Worm (Caenorhabditis elegans) whole organism, late embryonic: ENCODE measurements around the gene F34D10.3.

ENCODE experiments used
- C08G9.2 ChIP-seq: sonication (generic microtip); optimal IDR thresholded peaks from 2 replicates; lab custom pipeline; 2016; ENCODE audit warnings: mild to moderate bottlenecking, missing genetic modification characterization, moderate library complexity, missing compliant biosample characterization
- K02D7.2 ChIP-seq: sonication (generic microtip); optimal IDR thresholded peaks from 2 replicates; lab custom pipeline; 2017; ENCODE audit warnings: mild to moderate bottlenecking, missing genetic modification characterization, missing compliant biosample characterization
- K09A11.1 ChIP-seq: sonication (generic microtip); optimal IDR thresholded peaks from 2 replicates; lab custom pipeline; 2017; ENCODE audit warnings: antibody characterized with exemption, mild to moderate bottlenecking, missing genetic modification characterization, missing compliant biosample characterization; ENCODE audit not compliant: insufficient read depth
- Y22D7AL.16 ChIP-seq: sonication (generic microtip); optimal IDR thresholded peaks from 2 replicates; lab custom pipeline; 2016; ENCODE audit warnings: missing genetic modification characterization, missing compliant biosample characterization
- ama-1 ChIP-seq: fragments of 150-350 bp; optimal IDR thresholded peaks from 2 replicates; lab custom pipeline; 2014
- ceh-14 ChIP-seq: sonication (generic microtip); optimal IDR thresholded peaks from 2 replicates; lab custom pipeline; 2016; ENCODE audit warnings: missing genotype, missing genetic modification characterization, missing compliant biosample characterization
- ceh-18 ChIP-seq: sonication (generic microtip); optimal IDR thresholded peaks from 2 replicates; lab custom pipeline; 2016; ENCODE audit warnings: missing genetic modification characterization, missing compliant biosample characterization
- ceh-19 ChIP-seq: fragments of 200-800 bp; sonication (Bioruptor generic); optimal IDR thresholded peaks from 2 replicates; lab custom pipeline; 2018; ENCODE audit warnings: mild to moderate bottlenecking, missing genetic modification characterization, missing compliant biosample characterization
- ceh-2 ChIP-seq: sonication (generic microtip); optimal IDR thresholded peaks from 2 replicates; lab custom pipeline; 2016; ENCODE audit warnings: missing genotype, missing genetic modification characterization, missing compliant biosample characterization
- ceh-22 ChIP-seq: sonication (generic microtip); optimal IDR thresholded peaks from 2 replicates; lab custom pipeline; 2017; ENCODE audit warnings: missing biosample characterization, missing genetic modification characterization
- ceh-31 ChIP-seq: sonication (generic microtip); optimal IDR thresholded peaks from 2 replicates; lab custom pipeline; 2016; ENCODE audit warnings: missing genetic modification characterization, missing compliant biosample characterization
- ceh-34 ChIP-seq: sonication (generic microtip); optimal IDR thresholded peaks from 2 replicates; lab custom pipeline; 2016; ENCODE audit warnings: mild to moderate bottlenecking, missing genetic modification characterization, missing compliant biosample characterization
- ceh-48 ChIP-seq: sonication (generic microtip); optimal IDR thresholded peaks from 2 replicates; lab custom pipeline; 2016; ENCODE audit warnings: missing genetic modification characterization, inconsistent platforms, missing compliant biosample characterization
- ceh-6 ChIP-seq: fragments of 200-800 bp; sonication (Bioruptor generic); optimal IDR thresholded peaks from 2 replicates; lab custom pipeline; 2018; ENCODE audit warnings: mild to moderate bottlenecking, missing genetic modification characterization, missing compliant biosample characterization
- che-1 ChIP-seq: sonication (generic microtip); optimal IDR thresholded peaks from 2 replicates; lab custom pipeline; 2016; ENCODE audit warnings: mild to moderate bottlenecking, missing genetic modification characterization, missing compliant biosample characterization
- dmd-4 ChIP-seq: sonication (generic microtip); optimal IDR thresholded peaks from 2 replicates; lab custom pipeline; 2016; ENCODE audit warnings: borderline replicate concordance, missing genetic modification characterization, missing compliant biosample characterization
- dve-1 ChIP-seq: sonication (generic microtip); optimal IDR thresholded peaks from 2 replicates; lab custom pipeline; 2017; ENCODE audit warnings: antibody characterized with exemption, mild to moderate bottlenecking, missing genetic modification characterization, missing compliant biosample characterization
- elt-2 ChIP-seq: sonication (generic microtip); optimal IDR thresholded peaks from 2 replicates; lab custom pipeline; 2016; ENCODE audit warnings: missing genetic modification reagents, missing genetic modification characterization, missing compliant biosample characterization
- elt-4 ChIP-seq: sonication (generic microtip); optimal IDR thresholded peaks from 2 replicates; lab custom pipeline; 2016; ENCODE audit warnings: missing genetic modification characterization, missing compliant biosample characterization
- ets-4 ChIP-seq: sonication (generic microtip); optimal IDR thresholded peaks from 2 replicates; lab custom pipeline; 2016; ENCODE audit warnings: missing genetic modification characterization, missing compliant biosample characterization
- fkh-10 ChIP-seq: fragments of 150-350 bp; optimal IDR thresholded peaks from 2 replicates; lab custom pipeline; 2014; ENCODE audit warnings: missing biosample characterization, missing genetic modification reagents, missing genetic modification characterization
- fkh-6 ChIP-seq: sonication (generic microtip); optimal IDR thresholded peaks from 2 replicates; lab custom pipeline; 2016; ENCODE audit warnings: missing genetic modification characterization, missing compliant biosample characterization
- gmeb-2 ChIP-seq: sonication (generic microtip); optimal IDR thresholded peaks from 2 replicates; lab custom pipeline; 2016; ENCODE audit warnings: missing genetic modification characterization, inconsistent platforms, missing compliant biosample characterization
- hlh-13 ChIP-seq: fragments of 200-800 bp; sonication (Bioruptor generic); optimal IDR thresholded peaks from 2 replicates; lab custom pipeline; 2018; ENCODE audit warnings: mild to moderate bottlenecking, missing genetic modification characterization, missing compliant biosample characterization
- hlh-15 ChIP-seq: sonication (generic microtip); optimal IDR thresholded peaks from 2 replicates; lab custom pipeline; 2016; ENCODE audit warnings: missing genetic modification characterization, missing compliant biosample characterization
- hlh-6 ChIP-seq: sonication (generic microtip); optimal IDR thresholded peaks from 2 replicates; lab custom pipeline; 2016; ENCODE audit warnings: missing genotype, missing genetic modification characterization, missing compliant biosample characterization
- lin-11 ChIP-seq: fragments of 200-800 bp; sonication (Bioruptor generic); optimal IDR thresholded peaks from 2 replicates; lab custom pipeline; 2018; ENCODE audit warnings: mild to moderate bottlenecking, missing genetic modification characterization, missing compliant biosample characterization
- madf-2 ChIP-seq: sonication (generic microtip); optimal IDR thresholded peaks from 2 replicates; lab custom pipeline; 2017; ENCODE audit warnings: missing genetic modification characterization, missing compliant biosample characterization
- mec-3 ChIP-seq: sonication (generic microtip); optimal IDR thresholded peaks from 2 replicates; lab custom pipeline; 2016; ENCODE audit warnings: borderline replicate concordance, missing genetic modification characterization, missing compliant biosample characterization
- npax-4 ChIP-seq: sonication (generic microtip); optimal IDR thresholded peaks from 2 replicates; lab custom pipeline; 2016; ENCODE audit warnings: missing genetic modification characterization, missing compliant biosample characterization
- pag-3 ChIP-seq: sonication (generic microtip); optimal IDR thresholded peaks from 2 replicates; lab custom pipeline; 2016; ENCODE audit warnings: missing compliant biosample characterization, missing genetic modification characterization, borderline replicate concordance
- pha-2 ChIP-seq: sonication (generic microtip); optimal IDR thresholded peaks from 2 replicates; lab custom pipeline; 2017; ENCODE audit warnings: mild to moderate bottlenecking, missing genetic modification characterization, missing compliant biosample characterization
- ref-2 ChIP-seq: sonication (generic microtip); optimal IDR thresholded peaks from 2 replicates; lab custom pipeline; 2016; ENCODE audit warnings: missing genetic modification characterization, missing compliant biosample characterization
- sox-2 ChIP-seq: fragments of 200-800 bp; sonication (Bioruptor generic); IDR thresholded peaks from 2 replicates; pipeline ENCODE4 v1.3.6; 2022; ENCODE audit warnings: missing genetic modification reagents, missing genetic modification characterization, missing compliant biosample characterization
- tbx-2 ChIP-seq: sonication (generic microtip); optimal IDR thresholded peaks from 2 replicates; lab custom pipeline; 2016; ENCODE audit warnings: missing genetic modification characterization, missing compliant biosample characterization
- tbx-7 ChIP-seq: sonication (generic microtip); optimal IDR thresholded peaks from 2 replicates; lab custom pipeline; 2016; ENCODE audit warnings: missing genotype, missing genetic modification characterization, missing compliant biosample characterization
- ttx-3 ChIP-seq: sonication (generic microtip); optimal IDR thresholded peaks from 2 replicates; lab custom pipeline; 2016; ENCODE audit warnings: missing genetic modification reagents, missing genetic modification characterization, missing compliant biosample characterization
- unc-3 ChIP-seq, 2 experiments: fragments of 200-800 bp in 1 of 2; sonication (Bioruptor generic) in 1 of 2; sonication (generic microtip) in 1 of 2; conservative IDR thresholded peaks in 1 of 2; optimal IDR thresholded peaks in 1 of 2; 2 replicates each; pipeline versions ENCODE4 v1.3.6 to Lab custom; 2016 to 2022; ENCODE audit warnings: missing compliant biosample characterization in 2 of 2, missing genetic modification characterization in 2 of 2, missing genetic modification reagents in 1 of 2
- unc-42 ChIP-seq: sonication (generic microtip); optimal IDR thresholded peaks from 2 replicates; lab custom pipeline; 2016; ENCODE audit warnings: missing genotype, missing genetic modification characterization, missing compliant biosample characterization
- unc-86 ChIP-seq: sonication (generic microtip); optimal IDR thresholded peaks from 2 replicates; lab custom pipeline; 2016; ENCODE audit warnings: missing genetic modification characterization, missing compliant biosample characterization

F34D10.3 gene

ce11 chrIII:3734007-3734406 is at the start of gene F34D10.3:
TSS of gene F34D10.3 (plus strand) at chrIII:3734255.
- TF ChIP-seq ceh-19 (GFP tag; lab: Kevin White, UChicago), result no peak
- peak; percentile 1 for TF ChIP-seq unc-42 (tag; lab: Kevin White, UChicago)

ce11 chrIII:3692516-3692915 is 41.5 kb upstream of the F34D10.3 start:
- TF ChIP-seq ceh-2 (tag; lab: Kevin White, UChicago), result no peak
- no peak for TF ChIP-seq madf-2 (tag; lab: Kevin White, UChicago)
- TF ChIP-seq gmeb-2 (tag; lab: Kevin White, UChicago), result no peak
- no peak for TF ChIP-seq pha-2 (tag; lab: Kevin White, UChicago)
- no peak for TF ChIP-seq ttx-3 (tag; lab: Kevin White, UChicago)
- TF ChIP-seq dmd-4 (tag; lab: Kevin White, UChicago), result no peak
- no peak for TF ChIP-seq pag-3 (tag; lab: Kevin White, UChicago)
- peak; percentile 6 for TF ChIP-seq unc-42 (tag; lab: Kevin White, UChicago)
- TF ChIP-seq, all 69 proteins: peak for 1

- no peak for TF ChIP-seq dve-1 (tag; lab: Kevin White, UChicago)
- no peak for TF ChIP-seq lin-11
- no peak for TF ChIP-seq ceh-6 (GFP tag; lab: Kevin White, UChicago)
- no peak for TF ChIP-seq ceh-22
- TF ChIP-seq ceh-19 (GFP tag; lab: Kevin White, UChicago), result no peak
- TF ChIP-seq ceh-48 (tag; lab: Kevin White, UChicago), result no peak
- no peak for TF ChIP-seq ceh-18 (tag; lab: Kevin White, UChicago)
- no peak for TF ChIP-seq ceh-34 (tag; lab: Kevin White, UChicago)
- no peak for TF ChIP-seq mec-3
- no peak for TF ChIP-seq pag-3 (tag; lab: Kevin White, UChicago)
- no peak for TF ChIP-seq unc-3 (GFP tag; conservative IDR thresholded peaks at IDR 0.05; lab: Robert Waterston, UW)
- TF ChIP-seq unc-3 (tag; optimal IDR thresholded peaks at IDR 0.05; lab: Kevin White, UChicago), result no peak
Measured at ce11 chrIII:3694572-3694971, 39.5 kb upstream of the F34D10.3 start, which contains the start of gene npr-15. TSS of gene npr-15 (minus strand) at chrIII:3694672.

- TF ChIP-seq ceh-2 (tag; lab: Kevin White, UChicago), result peak; percentile 22
- peak; percentile 5 for TF ChIP-seq ets-4 (tag; lab: Kevin White, UChicago)
- TF ChIP-seq ceh-31 (tag; lab: Kevin White, UChicago), result peak; percentile 44
- TF ChIP-seq C08G9.2, result peak; percentile 21
- 0 out of 2 replicates have a peak, but pooled peaks have one; percentile 19 for TF ChIP-seq sox-2 (GFP tag; lab: Robert Waterston, UW)
- TF ChIP-seq, all 69 proteins: peak for 5; not testable (repeated sequence) for 64
Measured at ce11 chrIII:3695398-3695797, 38.7 kb upstream of the F34D10.3 start.

ce11 chrIII:3698366-3698765 is 35.7 kb upstream of the F34D10.3 start:
- TF ChIP-seq fkh-10 (GFP tag; lab: Kevin White, UChicago) (no peak), ceh-14 (tag; lab: Kevin White, UChicago) (no peak), hlh-13 (no peak), ceh-6 (GFP tag; lab: Kevin White, UChicago) (no peak), che-1 (tag; lab: Kevin White, UChicago) (no peak), hlh-15 (tag; lab: Kevin White, UChicago) (no peak), dve-1 (tag; lab: Kevin White, UChicago) (no peak)
- TF ChIP-seq, all 69 proteins: peak for 0

ce11 chrIII:3699275-3699674 is 34.8 kb upstream of the F34D10.3 start, which contains the start of gene cyn-9:
TSS of gene cyn-9 (minus strand) at chrIII:3699640.
- TF ChIP-seq elt-2 (tag; lab: Kevin White, UChicago), result no peak
- no peak for TF ChIP-seq tbx-7
- no peak for TF ChIP-seq fkh-10 (GFP tag; lab: Kevin White, UChicago)
- no peak for TF ChIP-seq fkh-6 (tag; lab: Kevin White, UChicago)
- TF ChIP-seq tbx-2 (tag; lab: Kevin White, UChicago), result no peak
- no peak for TF ChIP-seq ref-2 (tag; lab: Kevin White, UChicago)
- no peak for TF ChIP-seq Y22D7AL.16 (tag; lab: Kevin White, UChicago)
- no peak for TF ChIP-seq K02D7.2
- TF ChIP-seq hlh-13, result no peak
- TF ChIP-seq ceh-31 (tag; lab: Kevin White, UChicago), result no peak
- TF ChIP-seq ama-1 (lab: Kevin White, UChicago), result no peak
- TF ChIP-seq elt-4 (tag; lab: Kevin White, UChicago), result no peak
- TF ChIP-seq npax-4 (tag; lab: Kevin White, UChicago), result no peak
- TF ChIP-seq ceh-19 (GFP tag; lab: Kevin White, UChicago), result no peak
- no peak for TF ChIP-seq unc-86 (tag; lab: Kevin White, UChicago)
- TF ChIP-seq hlh-6 (tag; lab: Kevin White, UChicago), result no peak
- no peak for TF ChIP-seq K09A11.1
- TF ChIP-seq che-1 (tag; lab: Kevin White, UChicago), result no peak
